Fruit fly (Drosophila melanogaster) whole organism, prepupa: ENCODE measurements around the gene mab-21.
A peak's percentile ranks its signal among the peaks of the same experiment; 100 is the strongest.

Experiments used
- Blimp-1 ChIP-seq: fragments of 200-800 bp; sonication (Bioruptor generic); optimal IDR thresholded peaks from 3 replicates; lab custom pipeline; 2017; ENCODE audit warnings: missing biosample characterization, missing genetic modification characterization, mild to moderate bottlenecking, moderate library complexity, missing genetic modification reagents
- CG10631 ChIP-seq: fragments of 200-800 bp; sonication (Bioruptor generic); optimal IDR thresholded peaks from 2 replicates; lab custom pipeline; 2016; ENCODE audit warnings: missing biosample characterization, missing genetic modification characterization
- CG11294 ChIP-seq: fragments of 200-800 bp; sonication (Bioruptor generic); IDR thresholded peaks from 2 replicates; pipeline ENCODE4 v1.3.6; 2022; ENCODE audit warnings: missing biosample characterization, missing genetic modification characterization
- CG11902 ChIP-seq: fragments of 200-800 bp; sonication (Bioruptor generic); optimal IDR thresholded peaks from 3 replicates; lab custom pipeline; 2016; ENCODE audit warnings: missing biosample characterization, missing genetic modification characterization
- CG15336 ChIP-seq: fragments of 200-800 bp; sonication (Bioruptor generic); IDR thresholded peaks from 2 replicates; pipeline ENCODE4 v1.3.6; 2022; ENCODE audit warnings: missing biosample characterization, missing genetic modification characterization
- CG3032 ChIP-seq: fragments of 200-800 bp; optimal IDR thresholded peaks from 2 replicates; lab custom pipeline; 2019; ENCODE audit warnings: missing biosample characterization, mild to moderate bottlenecking, missing genetic modification characterization, moderate library complexity
- CG31627 ChIP-seq: fragments of 200-800 bp; sonication (Bioruptor generic); optimal IDR thresholded peaks from 3 replicates; lab custom pipeline; 2016; ENCODE audit warnings: missing biosample characterization, missing genetic modification characterization
- CG32006 ChIP-seq: fragments of 200-800 bp; sonication (Bioruptor generic); optimal IDR thresholded peaks from 3 replicates; lab custom pipeline; 2017; ENCODE audit warnings: missing biosample characterization, mild to moderate bottlenecking, missing genetic modification characterization
- CG34406 ChIP-seq: fragments of 200-800 bp; sonication (Bioruptor generic); optimal IDR thresholded peaks from 3 replicates; lab custom pipeline; 2016; ENCODE audit warnings: missing biosample characterization, missing genetic modification characterization
- CG6276 ChIP-seq: fragments of 200-800 bp; sonication (Bioruptor generic); optimal IDR thresholded peaks from 2 replicates; lab custom pipeline; 2017; ENCODE audit warnings: missing biosample characterization, mild to moderate bottlenecking, missing genetic modification characterization
- CG6792 ChIP-seq: fragments of 200-800 bp; sonication (Bioruptor generic); optimal IDR thresholded peaks from 3 replicates; lab custom pipeline; 2016; ENCODE audit warnings: missing biosample characterization, missing genetic modification characterization
- CG6808 ChIP-seq: fragments of 200-800 bp; sonication (Bioruptor generic); optimal IDR thresholded peaks from 3 replicates; lab custom pipeline; 2017; ENCODE audit warnings: missing biosample characterization, missing genetic modification characterization, mild to moderate bottlenecking, moderate library complexity, missing genetic modification reagents
- CG7368 ChIP-seq: fragments of 200-800 bp; sonication (Bioruptor generic); optimal IDR thresholded peaks from 3 replicates; lab custom pipeline; 2016; ENCODE audit warnings: missing biosample characterization, missing genetic modification characterization
- CG8119 ChIP-seq: fragments of 200-800 bp; sonication (Bioruptor generic); IDR thresholded peaks from 3 replicates; pipeline ENCODE4 v1.3.6; 2022; ENCODE audit warnings: missing biosample characterization, missing genetic modification characterization
- CG8319 ChIP-seq: fragments of 200-800 bp; sonication (Bioruptor generic); optimal IDR thresholded peaks from 3 replicates; lab custom pipeline; 2016; ENCODE audit warnings: missing biosample characterization, missing genetic modification characterization
- CG8632 ChIP-seq: fragments of 200-800 bp; sonication (Bioruptor generic); optimal IDR thresholded peaks from 3 replicates; lab custom pipeline; 2016; ENCODE audit warnings: missing biosample characterization, missing genetic modification characterization
- CG9139 ChIP-seq: fragments of 200-800 bp; sonication (Bioruptor generic); optimal IDR thresholded peaks from 3 replicates; lab custom pipeline; 2017; ENCODE audit warnings: missing biosample characterization, mild to moderate bottlenecking, missing genetic modification characterization
- Eip78C ChIP-seq: fragments of 200-800 bp; sonication (Bioruptor generic); peaks from one replicate; lab custom pipeline; 2016; ENCODE audit warnings: missing biosample characterization, missing genetic modification characterization
- Eip93F ChIP-seq: fragments of 200-800 bp; sonication (Bioruptor generic); optimal IDR thresholded peaks from 2 replicates; lab custom pipeline; 2016; ENCODE audit warnings: missing biosample characterization, mild to moderate bottlenecking, missing genetic modification characterization
- Ets21C ChIP-seq: fragments of 200-800 bp; sonication (Bioruptor generic); optimal IDR thresholded peaks from 3 replicates; lab custom pipeline; 2016; ENCODE audit warnings: missing biosample characterization, missing genetic modification characterization
- Ets96B ChIP-seq: fragments of 200-800 bp; optimal IDR thresholded peaks from 2 replicates; lab custom pipeline; 2019; ENCODE audit warnings: missing biosample characterization, mild to moderate bottlenecking, missing genetic modification characterization, moderate library complexity
- Gug ChIP-seq: fragments of 200-800 bp; sonication (Bioruptor generic); IDR thresholded peaks from 2 replicates; pipeline ENCODE4 v1.3.6; 2022; ENCODE audit warnings: missing biosample characterization, missing genetic modification characterization
- Hr38 ChIP-seq: sonication (Bioruptor generic); optimal IDR thresholded peaks from 2 replicates; lab custom pipeline; 2016; ENCODE audit warnings: missing biosample characterization, missing genetic modification characterization
- Hr39 ChIP-seq: fragments of 200-800 bp; sonication (Bioruptor generic); optimal IDR thresholded peaks from 2 replicates; lab custom pipeline; 2016; ENCODE audit warnings: missing biosample characterization, missing genetic modification characterization
- Lpt ChIP-seq: fragments of 200-800 bp; sonication (Bioruptor generic); optimal IDR thresholded peaks from 3 replicates; lab custom pipeline; 2016; ENCODE audit warnings: missing biosample characterization, missing genetic modification characterization
- Met ChIP-seq: fragments of 200-800 bp; sonication (Bioruptor generic); optimal IDR thresholded peaks from 3 replicates; lab custom pipeline; 2016; ENCODE audit warnings: missing biosample characterization, missing genetic modification characterization
- OdsH ChIP-seq: fragments of 200-800 bp; sonication (Bioruptor generic); optimal IDR thresholded peaks from 3 replicates; lab custom pipeline; 2016; ENCODE audit warnings: missing biosample characterization, missing genetic modification characterization
- Sox102F ChIP-seq: fragments of 200-800 bp; sonication (Bioruptor generic); optimal IDR thresholded peaks from 2 replicates; lab custom pipeline; 2016; ENCODE audit warnings: missing biosample characterization, mild to moderate bottlenecking, missing genetic modification characterization
- Sox15 ChIP-seq: fragments of 200-800 bp; sonication (Bioruptor generic); optimal IDR thresholded peaks from 3 replicates; lab custom pipeline; 2016; ENCODE audit warnings: missing biosample characterization, missing genetic modification characterization
- achi ChIP-seq: fragments of 200-800 bp; sonication (Bioruptor generic); optimal IDR thresholded peaks from 3 replicates; lab custom pipeline; 2016; ENCODE audit warnings: missing biosample characterization, missing genetic modification characterization
- acj6 ChIP-seq: fragments of 200-800 bp; sonication (Bioruptor generic); optimal IDR thresholded peaks from 3 replicates; lab custom pipeline; 2016; ENCODE audit warnings: missing biosample characterization, missing genetic modification characterization
- cyc ChIP-seq: fragments of 200-800 bp; sonication (Bioruptor generic); optimal IDR thresholded peaks from 3 replicates; lab custom pipeline; 2016; ENCODE audit warnings: missing biosample characterization, missing genetic modification characterization
- dac ChIP-seq: fragments of 200-800 bp; sonication (Bioruptor generic); optimal IDR thresholded peaks from 2 replicates; lab custom pipeline; 2017; ENCODE audit warnings: missing biosample characterization, mild to moderate bottlenecking, missing genetic modification characterization
- dsx ChIP-seq: fragments of 200-800 bp; optimal IDR thresholded peaks from 3 replicates; lab custom pipeline; 2019; ENCODE audit warnings: missing biosample characterization, mild to moderate bottlenecking, missing genetic modification characterization, moderate library complexity; ENCODE audit not compliant: poor library complexity, severe bottlenecking
- eg ChIP-seq: fragments of 200-800 bp; sonication (Bioruptor generic); IDR thresholded peaks from 3 replicates; pipeline ENCODE4 v1.3.6; 2022; ENCODE audit warnings: missing biosample characterization, missing genetic modification characterization
- esn ChIP-seq: fragments of 200-800 bp; sonication (Bioruptor generic); optimal IDR thresholded peaks from 2 replicates; lab custom pipeline; 2016; ENCODE audit warnings: missing biosample characterization, mild to moderate bottlenecking, missing genetic modification characterization, moderate library complexity
- fd85E ChIP-seq: fragments of 200-800 bp; sonication (Bioruptor generic); optimal IDR thresholded peaks from 3 replicates; lab custom pipeline; 2016; ENCODE audit warnings: missing biosample characterization, missing genetic modification characterization
- fkh ChIP-seq: fragments of 200-800 bp; sonication (Bioruptor generic); optimal IDR thresholded peaks from 3 replicates; lab custom pipeline; 2017; ENCODE audit warnings: missing biosample characterization, mild to moderate bottlenecking, missing genetic modification characterization, moderate library complexity
- net ChIP-seq: fragments of 200-800 bp; sonication (Bioruptor generic); optimal IDR thresholded peaks from 3 replicates; lab custom pipeline; 2016; ENCODE audit warnings: missing biosample characterization, missing genetic modification characterization
- salr ChIP-seq, 2 experiments: fragments of 200-800 bp; sonication (Bioruptor generic); optimal IDR thresholded peaks; 3 replicates each; lab custom pipeline; 2016 to 2018; ENCODE audit warnings: missing biosample characterization in 2 of 2, missing genetic modification characterization in 2 of 2, mild to moderate bottlenecking in 1 of 2
- spab ChIP-seq: fragments of 200-800 bp; sonication (Bioruptor generic); optimal IDR thresholded peaks from 2 replicates; lab custom pipeline; 2017; ENCODE audit warnings: missing biosample characterization, mild to moderate bottlenecking, missing genetic modification characterization, missing genetic modification reagents
- ss ChIP-seq, 2 experiments: fragments of 200-800 bp; sonication (Bioruptor generic); optimal IDR thresholded peaks; 2 replicates in 1 of 2; 3 replicates in 1 of 2; lab custom pipeline; 2017 to 2018; ENCODE audit warnings: mild to moderate bottlenecking in 2 of 2, missing biosample characterization in 2 of 2, missing genetic modification characterization in 2 of 2, moderate library complexity in 1 of 2
- svp ChIP-seq: fragments of 200-800 bp; sonication (Bioruptor generic); peaks from one replicate; lab custom pipeline; 2016; ENCODE audit warnings: missing biosample characterization, missing genetic modification characterization
- vri ChIP-seq: fragments of 200-800 bp; sonication (Bioruptor generic); optimal IDR thresholded peaks from 3 replicates; lab custom pipeline; 2016; ENCODE audit warnings: missing biosample characterization, mild to moderate bottlenecking, missing genetic modification characterization

mab-21 gene

dm6 chrX:5974358-5975143 lies 38.4 kb downstream of the mab-21 start (continued):
- TF ChIP-seq Lpt: no peak
- TF ChIP-seq CG6792 (GFP tag; lab: Kevin White, UChicago): peak; percentile 16
- TF ChIP-seq cyc (GFP tag; lab: Kevin White, UChicago): no peak
- peak; percentile 17 for TF ChIP-seq CG8632 (GFP tag; lab: Kevin White, UChicago)
- peak; percentile 13 for TF ChIP-seq OdsH (GFP tag; lab: Kevin White, UChicago)
- TF ChIP-seq CG7368: no peak
- no peak for TF ChIP-seq Met (GFP tag; lab: Kevin White, UChicago)
- TF ChIP-seq achi (GFP tag; lab: Kevin White, UChicago): peak; percentile 21
- 0 out of 3 replicates have a peak, but pooled peaks have one; percentile 8 for TF ChIP-seq eg (GFP tag; lab: Robert Waterston, UW)
- TF ChIP-seq CG3032 (tag; lab: Kevin White, UChicago): peak; percentile 31
- TF ChIP-seq CG8319 (GFP tag; lab: Kevin White, UChicago): no peak
- TF ChIP-seq Hr39 (GFP tag; lab: Kevin White, UChicago): no peak
- TF ChIP-seq CG11902 (GFP tag; lab: Kevin White, UChicago): no peak
- peak; percentile 45 for TF ChIP-seq Ets96B (tag; lab: Kevin White, UChicago)
- peak; percentile 65 for TF ChIP-seq svp (GFP tag; lab: Kevin White, UChicago)

- peak; percentile 55 for TF ChIP-seq CG8319 (GFP tag; lab: Kevin White, UChicago)
- peak; percentile 76 for TF ChIP-seq CG31627 (GFP tag; lab: Kevin White, UChicago)
- no peak for TF ChIP-seq Hr38 (GFP tag; lab: Kevin White, UChicago)
- peak; percentile 56 for TF ChIP-seq Sox15 (GFP tag; lab: Kevin White, UChicago)
- TF ChIP-seq Blimp-1 (GFP tag; lab: Kevin White, UChicago): peak; percentile 35
- TF ChIP-seq Sox102F (GFP tag; lab: Kevin White, UChicago): peak; percentile 79
- TF ChIP-seq fd85E: peak; percentile 37
- TF ChIP-seq CG11294: 0 out of 2 replicates have a peak, but pooled peaks have one; percentile 13
- peak; percentile 31 for TF ChIP-seq CG9139 (GFP tag; lab: Kevin White, UChicago)
- peak; percentile 57 for TF ChIP-seq spab (GFP tag; lab: Kevin White, UChicago)
- peak; percentile 74 for TF ChIP-seq CG8632 (GFP tag; lab: Kevin White, UChicago)
- peak; percentile 68 for TF ChIP-seq CG32006 (GFP tag; lab: Kevin White, UChicago)
- TF ChIP-seq cyc (GFP tag; lab: Kevin White, UChicago): peak; percentile 76
- peak; percentile 68 for TF ChIP-seq Met (GFP tag; lab: Kevin White, UChicago)
- TF ChIP-seq fkh (GFP tag; lab: Kevin White, UChicago): no peak
- peak; percentile 57 for TF ChIP-seq eg (GFP tag; lab: Robert Waterston, UW)
- peak; percentile 35 for TF ChIP-seq vri (GFP tag; lab: Kevin White, UChicago)
- peak; percentile 87 for TF ChIP-seq Eip78C (GFP tag; lab: Kevin White, UChicago)
- peak; percentile 35; the same call in 1 of the 2 replicates for TF ChIP-seq Gug (GFP tag; lab: Robert Waterston, UW)
- TF ChIP-seq Ets96B (tag; lab: Kevin White, UChicago): peak; percentile 79
- peak; percentile 34 for TF ChIP-seq CG11902 (GFP tag; lab: Kevin White, UChicago)
- peak; percentile 76 for TF ChIP-seq esn (GFP tag; lab: Kevin White, UChicago)
- peak; percentile 61 to 63 for TF ChIP-seq salr (GFP tag; optimal IDR thresholded peaks at IDR 0.05; lab: Kevin White, UChicago)
- TF ChIP-seq CG15336 (GFP tag; lab: Robert Waterston, UW): peak; percentile 66
- peak; percentile 68 for TF ChIP-seq CG34406 (GFP tag; lab: Kevin White, UChicago)
- peak; percentile 56 for TF ChIP-seq dsx (GFP tag; lab: Kevin White, UChicago)
- peak; percentile 74 for TF ChIP-seq achi (GFP tag; lab: Kevin White, UChicago)
- peak; percentile 66 for TF ChIP-seq CG8119 (GFP tag; lab: Robert Waterston, UW)
- peak; percentile 75 for TF ChIP-seq acj6
- no peak for TF ChIP-seq Eip93F (GFP tag; lab: Kevin White, UChicago)
- peak; percentile 76 for TF ChIP-seq CG10631 (GFP tag; lab: Kevin White, UChicago)
- TF ChIP-seq CG6276: no peak
- TF ChIP-seq CG3032 (tag; lab: Kevin White, UChicago): peak; percentile 67
- peak; percentile 77 for TF ChIP-seq OdsH (GFP tag; lab: Kevin White, UChicago)
- peak; percentile 65 for TF ChIP-seq net (GFP tag; lab: Kevin White, UChicago)
- TF ChIP-seq CG7368: peak; percentile 47
- peak in 1 of 2 experiments; percentile 33 for TF ChIP-seq ss (GFP tag; optimal IDR thresholded peaks at IDR 0.05; lab: Kevin White, UChicago)
- TF ChIP-seq dac: peak; percentile 16
- TF ChIP-seq CG6792 (GFP tag; lab: Kevin White, UChicago): peak; percentile 73
- peak; percentile 79 for TF ChIP-seq svp (GFP tag; lab: Kevin White, UChicago)
- peak; percentile 67 for TF ChIP-seq Ets21C (GFP tag; lab: Kevin White, UChicago)
- peak; percentile 65 for TF ChIP-seq CG6808 (GFP tag; lab: Kevin White, UChicago)
These were observed 39.5 kb downstream of the mab-21 start for dm6 chrX:5973389-5974025.
